Worm (Caenorhabditis elegans): ENCODE results near the gene fbxb-41.
"Not testable (repeated sequence)": the region's sequence is repeated elsewhere in the genome, so short reads cannot be mapped to it uniquely, and the experiment has no call there.

Gene fbxb-41

DNA sequence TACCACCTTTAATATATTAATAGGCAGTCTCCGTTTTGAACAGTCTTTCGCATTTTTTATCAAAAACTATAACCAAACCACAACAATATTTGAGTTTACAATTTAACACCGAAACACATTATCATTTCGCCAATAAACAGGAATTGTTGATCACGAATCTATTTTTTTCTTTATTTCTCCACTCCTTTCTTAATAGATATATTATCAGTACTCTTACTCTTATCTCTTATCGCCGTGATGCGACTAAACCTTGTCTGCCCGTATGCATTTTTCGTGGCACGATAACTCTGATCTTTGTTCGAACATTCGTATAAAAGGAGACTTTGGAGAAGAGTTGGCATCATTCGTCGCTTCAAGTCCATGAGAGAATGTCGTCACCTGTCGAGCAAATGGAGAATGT, 14.7 kb upstream of the fbxb-41 start:
- TF ChIP-seq elt-2 (tag; optimal IDR thresholded peaks at IDR 0.05) (peak; percentile 99), isw-1 (GFP tag; IDR thresholded peaks at IDR 0.05) (no peak), aha-1 (tag; optimal IDR thresholded peaks at IDR 0.05) (no peak), nhr-71 (tag; optimal IDR thresholded peaks at IDR 0.05) (peak; percentile 51), nhr-90 (tag; optimal IDR thresholded peaks at IDR 0.05; ENCODE audit: poor library complexity) (peak; percentile 3), pqm-1 (tag; optimal IDR thresholded peaks at IDR 0.05) (peak; percentile 2), dpl-1 (GFP tag; optimal IDR thresholded peaks at IDR 0.05) (no peak), nhr-20 (tag; optimal IDR thresholded peaks at IDR 0.05) (peak; percentile 45), elt-3 (tag; optimal IDR thresholded peaks at IDR 0.05) (peak in 5 of 6 experiments; percentile 9 to 71 (median 41)), ztf-4 (tag; optimal IDR thresholded peaks at IDR 0.05) (no peak), lin-14 (GFP tag; optimal IDR thresholded peaks at IDR 0.05) (peak; percentile 46)

DNA sequence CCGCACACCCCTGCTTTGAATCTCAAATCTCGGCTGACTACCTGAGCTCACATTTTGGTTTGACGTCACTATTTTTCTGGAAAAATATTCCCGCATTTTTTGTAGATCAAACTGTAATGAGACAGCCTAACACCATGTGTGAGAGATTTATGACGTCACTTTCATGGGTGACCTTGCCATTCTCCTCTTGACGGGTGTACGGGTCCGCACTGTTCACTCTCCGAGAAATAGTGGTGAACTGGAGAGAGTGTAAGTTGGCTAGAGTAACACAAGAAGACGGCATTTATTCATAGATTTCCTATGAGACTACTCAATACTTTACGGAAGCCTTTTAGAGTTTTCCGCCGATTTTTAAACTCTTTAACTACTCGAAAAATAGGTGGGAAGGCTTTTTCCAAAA, 12.6 kb upstream of the fbxb-41 start, which contains the start of gene K02E7.7:
Gene K02E7.7, plus strand, starts transcription at position 301 of the 400 bp plus-strand sequence.
- not testable (repeated sequence) for TF ChIP-seq hlh-17 (GFP tag; optimal IDR thresholded peaks at IDR 0.05; ENCODE audit: borderline replicate concordance); pax-3 (tag; optimal IDR thresholded peaks at IDR 0.05); mdl-1 (tag; optimal IDR thresholded peaks at IDR 0.05)

DNA sequence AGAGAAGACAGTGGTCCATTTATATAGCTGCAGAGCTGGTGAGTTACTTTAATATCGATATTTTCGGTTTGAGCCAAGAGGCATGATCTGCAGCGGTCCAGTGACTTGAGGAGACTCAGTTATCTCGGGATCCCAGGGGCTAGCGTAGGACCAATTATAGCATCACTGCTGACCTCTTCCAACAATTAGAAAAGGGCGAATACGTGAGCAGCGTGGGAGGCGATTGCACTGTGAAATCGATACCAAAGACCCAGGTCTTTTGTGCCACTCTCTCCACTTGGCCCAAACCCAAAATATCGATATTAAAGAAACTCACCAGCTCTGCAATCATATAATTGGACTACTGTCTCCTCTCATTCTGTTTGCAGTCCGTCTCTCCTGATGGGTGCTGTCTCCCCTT, 7.7 kb upstream of the fbxb-41 start, which contains the start of gene fbxb-40:
Gene fbxb-40, minus strand, starts transcription at position 101 of the 400 bp plus-strand sequence.
- no peak for TF ChIP-seq lin-35 (GFP tag; optimal IDR thresholded peaks at IDR 0.05)
- no peak for TF ChIP-seq ceh-82 (tag; optimal IDR thresholded peaks at IDR 0.05)
- TF ChIP-seq dpl-1 (GFP tag; optimal IDR thresholded peaks at IDR 0.05), result no peak
- no peak for TF ChIP-seq sup-37 (GFP tag; optimal IDR thresholded peaks at IDR 0.05)
- no peak for TF ChIP-seq aha-1 (tag; optimal IDR thresholded peaks at IDR 0.05)
- no peak for TF ChIP-seq nhr-20 (tag; optimal IDR thresholded peaks at IDR 0.05)
- no peak for TF ChIP-seq fkh-4 (tag; optimal IDR thresholded peaks at IDR 0.05; ENCODE audit: borderline replicate concordance)
- TF ChIP-seq ztf-11 (tag; optimal IDR thresholded peaks at IDR 0.05), result no peak
- no peak for TF ChIP-seq unc-130 (tag; optimal IDR thresholded peaks at IDR 0.05)
- no peak for TF ChIP-seq nhr-90 (tag; optimal IDR thresholded peaks at IDR 0.05; ENCODE audit: poor library complexity)
- no peak for TF ChIP-seq lin-39 (tag; optimal IDR thresholded peaks at IDR 0.05)
- TF ChIP-seq ces-1 (GFP tag; optimal IDR thresholded peaks at IDR 0.05), result no peak
- TF ChIP-seq nhr-71 (tag; optimal IDR thresholded peaks at IDR 0.05), result no peak
- no peak for TF ChIP-seq egl-13 (tag; optimal IDR thresholded peaks at IDR 0.05)
- no peak for TF ChIP-seq mef-2 (tag; optimal IDR thresholded peaks at IDR 0.05)

DNA sequence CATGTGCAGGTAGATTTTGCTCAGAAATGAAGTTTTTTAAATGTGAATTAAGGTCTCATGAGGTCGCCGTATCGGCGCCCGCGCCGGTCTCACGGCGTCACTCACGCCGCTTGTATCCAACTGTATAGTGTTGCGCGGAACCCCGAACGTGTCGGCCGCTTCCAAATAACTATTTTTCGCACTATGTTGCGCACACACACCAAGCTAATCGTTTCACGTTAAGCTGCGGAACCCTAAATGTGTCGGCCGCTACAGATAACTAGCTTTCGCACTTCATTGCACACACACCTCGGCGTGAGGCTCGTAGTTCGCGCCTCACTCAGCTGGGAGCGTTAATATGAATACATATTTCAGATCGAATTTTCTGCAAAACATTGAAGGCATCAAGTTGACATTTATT, 4.8 kb upstream of the fbxb-41 start:
- TF ChIP-seq nhr-12 (tag; optimal IDR thresholded peaks at IDR 0.05) (no peak), egl-27 (tag; optimal IDR thresholded peaks at IDR 0.05) (no peak), efl-1 (optimal IDR thresholded peaks at IDR 0.05) (no peak), efl-1 (GFP tag; optimal IDR thresholded peaks at IDR 0.05 in 1 of 2) (peak in 1 of 2 experiments; percentile 34), zip-4 (GFP tag; optimal IDR thresholded peaks at IDR 0.05) (no peak), nhr-84 (tag; optimal IDR thresholded peaks at IDR 0.05) (no peak)

DNA sequence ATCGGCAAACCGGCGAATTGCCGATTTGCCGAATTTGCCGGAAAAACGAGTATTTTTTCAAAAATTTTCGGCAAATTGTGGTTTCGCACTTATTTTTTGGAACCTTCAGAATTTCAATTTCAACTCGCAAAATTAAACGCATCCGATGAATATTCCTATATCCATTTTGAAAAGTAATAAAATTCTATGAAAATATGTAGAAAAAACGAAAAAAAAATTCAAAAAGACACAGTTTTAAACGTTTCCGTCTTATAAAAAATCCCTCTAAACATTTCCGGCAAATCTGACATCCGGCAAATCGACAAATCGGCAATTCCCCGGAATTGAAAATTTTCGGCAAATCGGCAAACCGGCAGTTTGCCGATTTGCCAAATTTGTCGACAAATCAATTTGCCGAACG, 3.6 kb upstream of the fbxb-41 start, which contains the start of gene str-148:
Gene str-148, plus strand, starts transcription at position 301 of the 400 bp plus-strand sequence.
- TF ChIP-seq nhr-12 (tag; optimal IDR thresholded peaks at IDR 0.05), result no peak

DNA sequence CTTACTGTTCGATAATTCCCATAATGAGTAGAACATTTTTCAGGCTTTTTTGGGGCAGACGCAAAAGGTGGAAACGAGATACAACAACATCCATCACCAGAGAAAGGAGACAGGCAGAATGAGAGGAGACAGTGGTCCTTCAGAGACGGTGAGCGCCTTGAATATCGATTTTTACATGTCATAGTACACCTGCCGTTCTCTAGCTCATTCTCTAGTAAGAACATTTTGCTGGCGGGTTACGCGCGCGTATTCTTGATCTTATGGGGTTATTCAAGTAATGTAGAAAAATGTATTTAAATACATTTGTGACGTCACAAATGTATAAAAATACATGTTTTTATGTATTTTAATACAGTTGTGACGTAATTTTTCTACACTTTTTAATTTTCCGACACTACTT, 1.8 kb upstream of the fbxb-41 start, which contains the start of gene fbxb-45:
Gene fbxb-45, minus strand, starts transcription at position 101 of the 400 bp plus-strand sequence.
- TF ChIP-seq hlh-17 (GFP tag; optimal IDR thresholded peaks at IDR 0.05; ENCODE audit: borderline replicate concordance); C16A3.4 (tag; optimal IDR thresholded peaks at IDR 0.05); F16B12.6 (tag; optimal IDR thresholded peaks at IDR 0.05): not testable (repeated sequence)

All from whole organism, L1 larva.